Worm (Caenorhabditis elegans): Measurements from ENCODE around the gene C05D11.13.

Gene C05D11.13

DNA sequence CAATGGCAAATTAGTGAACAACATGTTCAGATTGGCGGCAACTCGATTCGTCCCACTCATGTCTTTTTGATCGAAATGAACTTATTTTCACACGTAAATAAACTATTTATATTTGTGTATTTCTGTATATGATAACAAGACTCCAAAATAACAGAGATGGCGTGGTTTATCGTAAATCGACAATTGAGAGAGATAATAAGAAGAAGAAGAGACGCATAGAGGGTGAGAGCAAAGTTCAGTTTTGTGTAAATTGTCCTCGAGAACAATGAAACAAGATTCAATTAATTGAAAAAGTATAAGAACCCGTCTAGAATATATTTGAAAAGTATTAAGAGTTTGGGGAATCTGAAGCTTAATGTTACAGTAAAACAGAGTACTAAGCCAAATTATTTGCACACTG lies 33.0 kb downstream of the C05D11.13 start:
- TF ChIP-seq unc-62 (GFP tag; optimal IDR thresholded peaks at IDR 0.05), result no peak
- no peak for TF ChIP-seq unc-120 (tag; optimal IDR thresholded peaks at IDR 0.05; ENCODE audit: poor library complexity, severe bottlenecking)
- TF ChIP-seq bed-3 (GFP tag; optimal IDR thresholded peaks at IDR 0.05), result no peak
- no peak for TF ChIP-seq flh-1 (GFP tag; optimal IDR thresholded peaks at IDR 0.05)
- no peak for TF ChIP-seq drap-1 (GFP tag; optimal IDR thresholded peaks at IDR 0.05)
- no peak for TF ChIP-seq ceh-43 (GFP tag; optimal IDR thresholded peaks at IDR 0.05)
- no peak for TF ChIP-seq elt-1 (tag; optimal IDR thresholded peaks at IDR 0.05; ENCODE audit: borderline replicate concordance, insufficient read depth)
- no peak for TF ChIP-seq ztf-11 (tag; optimal IDR thresholded peaks at IDR 0.05)
- TF ChIP-seq nhr-12 (tag; optimal IDR thresholded peaks at IDR 0.05), result no peak
- no peak for TF ChIP-seq mep-1 (tag; optimal IDR thresholded peaks at IDR 0.05)
- no peak for TF ChIP-seq ham-2 (GFP tag; optimal IDR thresholded peaks at IDR 0.05)
- TF ChIP-seq hlh-1 (tag; optimal IDR thresholded peaks at IDR 0.05), result no peak
- TF ChIP-seq blmp-1 (tag; optimal IDR thresholded peaks at IDR 0.05), result no peak
- TF ChIP-seq sptf-1 (tag; optimal IDR thresholded peaks at IDR 0.05), result no peak
- no peak for TF ChIP-seq snpc-4 (tag; optimal IDR thresholded peaks at IDR 0.05)
- TF ChIP-seq lin-13 (tag; optimal IDR thresholded peaks at IDR 0.05), result no peak
- no peak for TF ChIP-seq unc-39 (tag; optimal IDR thresholded peaks at IDR 0.05)
- no peak for TF ChIP-seq mls-2 (tag; optimal IDR thresholded peaks at IDR 0.05)
- TF ChIP-seq elt-3 (tag; optimal IDR thresholded peaks at IDR 0.05), result no peak
- TF ChIP-seq nhr-2 (tag; optimal IDR thresholded peaks at IDR 0.05), result no peak

DNA sequence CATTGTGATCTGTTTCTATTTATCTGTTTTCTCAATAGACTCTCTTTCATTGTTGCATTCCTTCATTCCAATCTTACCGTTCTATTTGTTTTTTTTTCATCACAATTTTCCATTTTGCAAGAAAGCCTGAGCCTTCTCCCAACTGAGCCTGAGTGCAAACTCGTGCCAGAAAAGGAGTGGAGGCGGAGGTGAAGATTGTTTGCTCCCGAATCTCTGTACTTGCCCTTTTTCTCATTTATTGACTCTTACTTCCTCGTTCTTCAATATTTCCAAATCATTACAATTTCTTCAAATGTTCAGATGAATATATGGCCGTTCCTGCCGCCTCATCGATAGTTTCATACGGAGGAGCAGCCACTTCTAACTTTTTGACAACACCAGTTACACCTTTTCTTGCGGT lies 37.6 kb downstream of the C05D11.13 start, which contains the start of gene let-756:
let-756 (plus strand) TSS at position 301 of the 400 bp plus-strand sequence.
- TF ChIP-seq unc-62 (GFP tag; optimal IDR thresholded peaks at IDR 0.05), result no peak
- no peak for TF ChIP-seq sptf-1 (tag; optimal IDR thresholded peaks at IDR 0.05)
- TF ChIP-seq mep-1 (tag; optimal IDR thresholded peaks at IDR 0.05), result no peak
- TF ChIP-seq nhr-28 (tag; optimal IDR thresholded peaks at IDR 0.05), result no peak
- TF ChIP-seq sem-2 (GFP tag; optimal IDR thresholded peaks at IDR 0.05), result no peak
- no peak for TF ChIP-seq unc-120 (tag; optimal IDR thresholded peaks at IDR 0.05; ENCODE audit: poor library complexity, severe bottlenecking)
- no peak for TF ChIP-seq nhr-237 (tag; optimal IDR thresholded peaks at IDR 0.05)
- TF ChIP-seq drap-1 (GFP tag; optimal IDR thresholded peaks at IDR 0.05), result no peak
- no peak for TF ChIP-seq M03D4.4 (tag; optimal IDR thresholded peaks at IDR 0.05)
- no peak for TF ChIP-seq ces-1 (GFP tag; optimal IDR thresholded peaks at IDR 0.05)
- no peak for TF ChIP-seq bed-3 (GFP tag; optimal IDR thresholded peaks at IDR 0.05)

DNA sequence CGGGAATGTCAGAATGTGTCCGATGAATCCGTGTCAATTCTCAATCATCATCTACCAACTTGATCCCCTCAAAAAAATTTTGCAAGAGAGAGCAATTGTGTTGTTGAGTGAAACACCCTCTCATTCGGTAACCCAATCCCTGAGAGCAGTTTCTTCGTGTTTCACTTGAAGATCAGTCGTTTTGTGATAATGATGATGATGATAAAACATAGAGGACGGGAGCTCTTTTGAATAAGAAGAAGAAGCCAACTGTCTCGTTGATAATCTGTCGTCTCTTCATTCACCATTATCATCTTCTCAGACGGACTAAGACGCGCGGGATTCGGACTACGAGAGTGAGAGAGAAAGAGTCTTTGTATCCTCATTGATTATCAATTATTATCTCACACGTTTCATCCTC lies 39.3 kb downstream of the C05D11.13 start:
- TF ChIP-seq unc-120 (tag; optimal IDR thresholded peaks at IDR 0.05; ENCODE audit: poor library complexity, severe bottlenecking), result peak; percentile 66
- no peak for TF ChIP-seq drap-1 (GFP tag; optimal IDR thresholded peaks at IDR 0.05)
- no peak for TF ChIP-seq ces-1 (GFP tag; optimal IDR thresholded peaks at IDR 0.05)
- TF ChIP-seq unc-62 (GFP tag; optimal IDR thresholded peaks at IDR 0.05), result peak; percentile 88
- TF ChIP-seq bed-3 (GFP tag; optimal IDR thresholded peaks at IDR 0.05), result no peak
- peak; percentile 30 for TF ChIP-seq mab-5 (tag; optimal IDR thresholded peaks at IDR 0.05)
- peak; percentile 94 for TF ChIP-seq hlh-1 (tag; optimal IDR thresholded peaks at IDR 0.05)

DNA sequence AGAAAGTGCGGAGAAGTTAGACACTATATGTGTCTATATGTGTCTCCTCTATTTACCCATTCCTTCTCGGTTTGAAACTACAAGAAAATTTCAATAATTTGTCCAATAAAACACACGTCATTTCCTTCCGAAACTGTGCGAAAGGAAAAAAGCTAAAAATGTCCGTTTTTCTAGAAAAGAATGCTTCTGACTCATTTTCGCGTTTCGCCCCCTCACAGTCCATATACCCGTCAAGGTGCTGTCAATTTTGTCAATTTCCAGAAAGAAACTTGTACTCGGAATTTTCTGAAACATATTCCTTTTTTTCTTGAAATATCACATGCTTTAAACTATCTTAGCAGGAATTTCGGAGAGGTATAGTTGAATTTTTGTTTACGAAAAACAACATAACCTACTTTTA lies 41.6 kb downstream of the C05D11.13 start:
- TF ChIP-seq flh-1 (GFP tag; optimal IDR thresholded peaks at IDR 0.05) (no peak), nhr-12 (tag; optimal IDR thresholded peaks at IDR 0.05) (no peak), ceh-39 (tag; optimal IDR thresholded peaks at IDR 0.05) (no peak), hlh-1 (tag; optimal IDR thresholded peaks at IDR 0.05) (no peak), ztf-11 (tag; optimal IDR thresholded peaks at IDR 0.05) (no peak)

DNA sequence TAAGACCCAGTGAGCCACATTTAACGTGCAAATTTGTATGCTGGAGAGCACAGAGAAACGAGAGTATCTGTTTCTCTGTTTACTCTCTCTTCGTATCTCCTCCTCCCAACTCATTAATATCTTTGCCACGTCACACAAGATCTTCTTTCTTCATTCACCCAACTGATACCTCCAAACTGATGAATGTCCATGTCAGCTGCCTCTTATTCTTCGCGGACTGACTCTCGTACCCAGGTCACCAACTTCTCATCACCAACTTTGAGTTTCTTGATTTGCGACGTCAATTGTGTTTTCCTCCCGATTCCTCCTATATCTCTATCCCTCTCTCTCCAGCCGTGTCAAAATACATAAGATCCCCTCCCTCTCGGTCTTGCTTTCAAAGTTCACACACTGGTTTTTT lies 42.0 kb downstream of the C05D11.13 start:
- TF ChIP-seq hlh-1 (tag; optimal IDR thresholded peaks at IDR 0.05) (peak; percentile 99), nhr-28 (tag; optimal IDR thresholded peaks at IDR 0.05) (no peak), unc-62 (GFP tag; optimal IDR thresholded peaks at IDR 0.05) (peak; percentile 89), mab-5 (tag; optimal IDR thresholded peaks at IDR 0.05) (peak; percentile 48), unc-120 (tag; optimal IDR thresholded peaks at IDR 0.05; ENCODE audit: poor library complexity, severe bottlenecking) (peak; percentile 69), zip-8 (tag; optimal IDR thresholded peaks at IDR 0.05) (no peak)

DNA sequence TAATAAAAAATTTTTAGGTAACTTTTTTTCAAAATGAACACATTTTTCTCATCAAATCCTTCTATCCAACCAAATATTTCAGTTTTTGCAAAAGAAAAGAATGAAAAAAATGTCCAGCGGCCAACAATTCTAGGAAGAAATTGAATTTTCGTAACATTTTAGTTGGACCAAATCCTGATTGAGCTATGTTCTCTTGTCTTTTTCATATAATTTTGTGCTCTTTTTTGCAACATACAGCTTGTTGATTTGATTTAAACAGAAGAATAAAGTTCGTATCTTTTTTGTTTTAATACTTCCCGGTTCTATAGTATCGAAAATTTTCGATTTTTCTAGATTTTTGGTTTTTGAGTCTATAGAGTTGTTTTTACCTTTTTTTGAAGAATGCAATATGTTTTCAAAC lies 45.0 kb downstream of the C05D11.13 start:
- TF ChIP-seq ces-1 (GFP tag; optimal IDR thresholded peaks at IDR 0.05) (peak; percentile 57), hlh-1 (tag; optimal IDR thresholded peaks at IDR 0.05) (no peak)

All from whole organism, mixed stage, embryonic.